Worm (Caenorhabditis elegans): Measurements from ENCODE around the gene cam-1.

- TF ChIP-seq C08G9.2 (tag; optimal IDR thresholded peaks at IDR 0.05) (no peak), tbx-2 (tag; optimal IDR thresholded peaks at IDR 0.05) (peak; percentile 45), ceh-34 (tag; optimal IDR thresholded peaks at IDR 0.05) (no peak), madf-2 (tag; optimal IDR thresholded peaks at IDR 0.05) (no peak), pqm-1 (tag; optimal IDR thresholded peaks at IDR 0.05) (no peak), sox-4 (tag; optimal IDR thresholded peaks at IDR 0.05) (no peak)
These were observed 41.1 kb downstream of the cam-1 start for ce11 chrII:9268983-9269382.
